Fruit fly (Drosophila melanogaster) whole organism: ENCODE results near the gene CG14315.

Source experiments
- CG8478 ChIP-seq: fragments of >200 bp; optimal IDR thresholded peaks from 2 replicates; lab custom pipeline; 2018; ENCODE audit warnings: inconsistent platforms
- Dll ChIP-seq: fragments of >200 bp; optimal IDR thresholded peaks from 2 replicates; lab custom pipeline; 2017
- EcR ChIP-seq, 2 experiments: fragments of >200 bp; optimal IDR thresholded peaks; 2 replicates each; lab custom pipeline; 2017; ENCODE audit warnings: missing biosample characterization in 2 of 2, missing genetic modification characterization in 2 of 2, missing genetic modification reagents in 2 of 2
- pan ChIP-seq: fragments of >200 bp; optimal IDR thresholded peaks from 2 replicates; lab custom pipeline; 2017
- psq ChIP-seq: fragments of >200 bp; optimal IDR thresholded peaks from 2 replicates; lab custom pipeline; 2017
- usp ChIP-seq: fragments of >200 bp; optimal IDR thresholded peaks from 2 replicates; lab custom pipeline; 2017; ENCODE audit warnings: missing biosample characterization, missing genetic modification characterization, mixed read lengths

DNA sequence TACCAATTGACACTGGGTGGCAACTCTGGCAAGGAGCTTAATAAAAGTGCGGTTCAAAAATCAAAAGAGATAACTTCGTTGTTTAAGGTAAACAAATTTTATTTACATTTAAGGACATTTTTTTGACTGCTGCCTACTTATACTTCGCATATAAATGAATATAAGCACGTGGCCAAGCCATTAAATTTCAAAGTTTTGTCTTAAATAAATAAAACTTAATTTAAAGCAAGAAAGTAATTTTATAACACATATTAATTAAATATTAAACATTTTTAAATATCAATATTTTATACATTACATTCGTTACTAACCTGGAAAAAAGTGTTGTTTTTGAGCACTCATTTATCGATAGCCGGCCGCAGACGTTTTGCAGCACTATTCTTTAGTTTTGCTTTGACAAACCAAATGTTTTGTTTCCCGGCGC is 30.2 kb downstream of the CG14315 start, which contains the start of the genes CG12321 and MED17:
- no peak for TF ChIP-seq usp
- no peak for TF ChIP-seq CG8478 (lab: Kevin White, UChicago)
- TF ChIP-seq pan (lab: Kevin White, UChicago), result no peak
- no peak for TF ChIP-seq Dll (lab: Kevin White, UChicago)
- TF ChIP-seq EcR (GFP tag; optimal IDR thresholded peaks at IDR 0.05; lab: Kevin White, UChicago), result no peak
- TF ChIP-seq psq, result no peak
